Fruit fly (Drosophila melanogaster): ENCODE data around the gene CG13386.

dm6 chr2L:8424090-8424470 lies 25.3 kb downstream of the CG13386 start:
- TF ChIP-seq Lpt (GFP tag; optimal IDR thresholded peaks at IDR 0.05): no peak
- no peak for TF ChIP-seq Ets21C (GFP tag; optimal IDR thresholded peaks at IDR 0.05)
- TF ChIP-seq CG32006 (GFP tag; optimal IDR thresholded peaks at IDR 0.05): no peak
- TF ChIP-seq CG10631 (GFP tag; optimal IDR thresholded peaks at IDR 0.05): no peak
- TF ChIP-seq cyc (GFP tag; optimal IDR thresholded peaks at IDR 0.05): no peak
- TF ChIP-seq achi (GFP tag; optimal IDR thresholded peaks at IDR 0.05): no peak
- no peak for TF ChIP-seq fkh (GFP tag; optimal IDR thresholded peaks at IDR 0.05)
- no peak for TF ChIP-seq CG6276 (GFP tag; optimal IDR thresholded peaks at IDR 0.05)
- no peak for TF ChIP-seq fd59A (GFP tag; optimal IDR thresholded peaks at IDR 0.05)
- no peak for TF ChIP-seq esn (GFP tag; optimal IDR thresholded peaks at IDR 0.05)
